Worm (Caenorhabditis elegans) whole organism, young adult: ENCODE measurements around the gene Y43H11AL.1.

Experiments used
- B0019.2 ChIP-seq: fragments of 200-800 bp; sonication (Bioruptor generic); conservative IDR thresholded peaks from 2 replicates; pipeline ENCODE4 v1.3.6; 2022; ENCODE audit warnings: missing genetic modification reagents, missing genetic modification characterization, missing compliant biosample characterization
- B0035.1 ChIP-seq: sonication (generic microtip); optimal IDR thresholded peaks from 2 replicates; lab custom pipeline; 2016; ENCODE audit warnings: missing genetic modification characterization, mild to moderate bottlenecking, missing compliant biosample characterization, missing genotype, missing genetic modification reagents
- B0261.1 ChIP-seq: sonication (generic microtip); optimal IDR thresholded peaks from 2 replicates; lab custom pipeline; 2016; ENCODE audit warnings: mild to moderate bottlenecking, missing genetic modification characterization, moderate library complexity, missing compliant biosample characterization
- B0336.3 ChIP-seq: fragments of 200-800 bp; sonication (Bioruptor generic); IDR thresholded peaks from 2 replicates; pipeline ENCODE4 v1.3.6; 2022; ENCODE audit warnings: missing genetic modification characterization, missing compliant biosample characterization
- C06A6.2 ChIP-seq: fragments of 200-800 bp; sonication (Bioruptor generic); conservative IDR thresholded peaks from 2 replicates; pipeline ENCODE4 v1.3.6; 2022; ENCODE audit warnings: missing genetic modification characterization, missing compliant biosample characterization
- F22D6.2 ChIP-seq: sonication (generic microtip); optimal IDR thresholded peaks from 2 replicates; lab custom pipeline; 2016; ENCODE audit warnings: mild to moderate bottlenecking, missing genetic modification characterization, missing compliant biosample characterization
- F57A8.1 ChIP-seq: fragments of 200-800 bp; sonication (Bioruptor generic); optimal IDR thresholded peaks from 2 replicates; lab custom pipeline; 2018; ENCODE audit warnings: mild to moderate bottlenecking, missing genetic modification characterization, moderate library complexity, missing compliant biosample characterization
- Y56A3A.18 ChIP-seq: fragments of 200-800 bp; sonication (Bioruptor generic); IDR thresholded peaks from 2 replicates; pipeline ENCODE4 v1.3.6; 2022; ENCODE audit warnings: missing genetic modification reagents, missing genetic modification characterization, missing compliant biosample characterization
- Y95B8A.8 ChIP-seq: fragments of 200-800 bp; sonication (Bioruptor generic); IDR thresholded peaks from 2 replicates; pipeline ENCODE4 v1.3.6; 2022; ENCODE audit warnings: missing genetic modification reagents, missing genetic modification characterization, missing compliant biosample characterization
- akir-1 ChIP-seq: fragments of 200-800 bp; sonication (Bioruptor generic); optimal IDR thresholded peaks from 2 replicates; lab custom pipeline; 2018; ENCODE audit warnings: mild to moderate bottlenecking, missing genetic modification characterization, moderate library complexity, missing compliant biosample characterization
- ama-1 ChIP-seq, 3 experiments: fragments of 150-350 bp in 1 of 3; sonication (generic microtip) in 2 of 3; optimal IDR thresholded peaks; 2 replicates each; lab custom pipeline; 2014 to 2018; ENCODE audit warnings: missing biosample characterization in 2 of 3, missing genetic modification characterization in 2 of 3, missing genetic modification reagents in 2 of 3
- aptf-2 ChIP-seq: fragments of 200-800 bp; sonication (Bioruptor generic); conservative IDR thresholded peaks from 2 replicates; pipeline ENCODE4 v1.3.6; 2022; ENCODE audit warnings: missing genetic modification reagents, missing genetic modification characterization, missing compliant biosample characterization
- aptf-3 ChIP-seq: fragments of 200-800 bp; sonication (Bioruptor generic); IDR thresholded peaks from 2 replicates; pipeline ENCODE4 v1.3.6; 2022; ENCODE audit warnings: missing genetic modification characterization, missing compliant biosample characterization
- athp-1 ChIP-seq: sonication (generic microtip); optimal IDR thresholded peaks from 2 replicates; lab custom pipeline; 2017; ENCODE audit warnings: mild to moderate bottlenecking, missing genetic modification characterization, missing compliant biosample characterization
- ccch-3 ChIP-seq: fragments of 200-800 bp; sonication (Bioruptor generic); optimal IDR thresholded peaks from 2 replicates; lab custom pipeline; 2018; ENCODE audit warnings: mild to moderate bottlenecking, missing genetic modification characterization, missing compliant biosample characterization
- ceh-40 ChIP-seq: fragments of 200-800 bp; sonication (Bioruptor generic); IDR thresholded peaks from 2 replicates; pipeline ENCODE4 v1.3.6; 2022; ENCODE audit warnings: missing genetic modification characterization, missing compliant biosample characterization
- dox-1 ChIP-seq: fragments of 200-800 bp; sonication (Bioruptor generic); IDR thresholded peaks from 2 replicates; pipeline ENCODE4 v1.3.6; 2022; ENCODE audit warnings: missing genetic modification reagents, missing genetic modification characterization, missing compliant biosample characterization
- dpl-1 ChIP-seq: fragments of 150-350 bp; optimal IDR thresholded peaks from 2 replicates; lab custom pipeline; 2014; ENCODE audit warnings: missing biosample characterization, missing genetic modification reagents, missing genetic modification characterization
- egrh-3 ChIP-seq: fragments of 200-800 bp; sonication (Bioruptor generic); IDR thresholded peaks from 2 replicates; pipeline ENCODE4 v1.3.6; 2022; ENCODE audit warnings: missing genetic modification reagents, missing genetic modification characterization, missing compliant biosample characterization
- ets-4 ChIP-seq: fragments of 200-800 bp; sonication (Bioruptor generic); optimal IDR thresholded peaks from 2 replicates; lab custom pipeline; 2018; ENCODE audit warnings: mild to moderate bottlenecking, missing genetic modification characterization, missing compliant biosample characterization
- lin-26 ChIP-seq: fragments of 200-800 bp; sonication (Bioruptor generic); IDR thresholded peaks from 2 replicates; pipeline ENCODE4 v1.3.6; 2022; ENCODE audit warnings: missing genetic modification reagents, missing genetic modification characterization, missing compliant biosample characterization
- lin-54 ChIP-seq: fragments of 200-800 bp; sonication (Bioruptor generic); optimal IDR thresholded peaks from 2 replicates; lab custom pipeline; 2018; ENCODE audit warnings: mild to moderate bottlenecking, missing genetic modification characterization, missing compliant biosample characterization
- lsl-1 ChIP-seq: fragments of 200-800 bp; sonication (Bioruptor generic); optimal IDR thresholded peaks from 2 replicates; lab custom pipeline; 2018; ENCODE audit warnings: mild to moderate bottlenecking, missing genetic modification characterization, moderate library complexity, missing compliant biosample characterization
- madf-10 ChIP-seq: sonication (generic microtip); optimal IDR thresholded peaks from 2 replicates; lab custom pipeline; 2016; ENCODE audit warnings: mild to moderate bottlenecking, missing genetic modification characterization, missing compliant biosample characterization
- mel-28 ChIP-seq: sonication (generic microtip); optimal IDR thresholded peaks from 2 replicates; lab custom pipeline; 2016; ENCODE audit warnings: borderline replicate concordance, mild to moderate bottlenecking, missing genetic modification characterization, missing compliant biosample characterization
- nfya-2 ChIP-seq: fragments of 200-800 bp; sonication (Bioruptor generic); IDR thresholded peaks from 2 replicates; pipeline ENCODE4 v1.3.6; 2022; ENCODE audit warnings: missing genetic modification reagents, missing genetic modification characterization, missing compliant biosample characterization
- nfyb-1 ChIP-seq: fragments of 200-800 bp; sonication (Bioruptor generic); IDR thresholded peaks from 2 replicates; pipeline ENCODE4 v1.3.6; 2022; ENCODE audit warnings: missing genetic modification reagents, missing genetic modification characterization, missing compliant biosample characterization
- nhr-90 ChIP-seq: sonication (generic microtip); optimal IDR thresholded peaks from 2 replicates; lab custom pipeline; 2016; ENCODE audit warnings: missing genotype, mild to moderate bottlenecking, missing genetic modification characterization, missing compliant biosample characterization
- pbrm-1 ChIP-seq: fragments of 200-800 bp; sonication (Bioruptor generic); IDR thresholded peaks from 2 replicates; pipeline ENCODE4 v1.3.6; 2022; ENCODE audit warnings: missing genetic modification reagents, missing genetic modification characterization, missing compliant biosample characterization
- rcor-1 ChIP-seq: fragments of 200-800 bp; sonication (Bioruptor generic); IDR thresholded peaks from 2 replicates; pipeline ENCODE4 v1.3.6; 2022; ENCODE audit warnings: missing genetic modification reagents, missing genetic modification characterization, missing compliant biosample characterization
- rpc-1 ChIP-seq, 2 experiments: fragments of 150-350 bp in 1 of 2; sonication (generic microtip) in 1 of 2; optimal IDR thresholded peaks; 2 replicates each; lab custom pipeline; 2014 to 2018; ENCODE audit warnings: missing biosample characterization in 1 of 2, missing genetic modification characterization in 1 of 2, missing genetic modification reagents in 1 of 2, missing genotype in 1 of 2
- snpc-3.4 ChIP-seq: sonication (generic microtip); optimal IDR thresholded peaks from 2 replicates; lab custom pipeline; 2017; ENCODE audit warnings: missing genetic modification characterization, mild to moderate bottlenecking, missing compliant biosample characterization, antibody characterized with exemption, moderate library complexity, missing genotype, missing genetic modification reagents
- sptf-2 ChIP-seq: fragments of 200-800 bp; sonication (Bioruptor generic); optimal IDR thresholded peaks from 2 replicates; lab custom pipeline; 2018; ENCODE audit warnings: mild to moderate bottlenecking, missing genetic modification characterization, missing compliant biosample characterization
- tlf-1 ChIP-seq: fragments of 200-800 bp; sonication (Bioruptor generic); optimal IDR thresholded peaks from 2 replicates; lab custom pipeline; 2018; ENCODE audit warnings: mild to moderate bottlenecking, missing genetic modification characterization, missing compliant biosample characterization
- unc-130 ChIP-seq: sonication (generic microtip); optimal IDR thresholded peaks from 2 replicates; lab custom pipeline; 2016; ENCODE audit warnings: missing genetic modification reagents, missing genetic modification characterization, missing compliant biosample characterization
- xnd-1 ChIP-seq: sonication (generic microtip); optimal IDR thresholded peaks from 2 replicates; lab custom pipeline; 2016; ENCODE audit warnings: missing genotype, missing genetic modification reagents, missing genetic modification characterization, missing compliant biosample characterization

Y43H11AL.1 gene

ce11 chrII:232641-233040 lies at the start of gene Y43H11AL.1:
Gene Y43H11AL.1, minus strand, starts transcription at chrII:232741.
- TF ChIP-seq rpc-1 (optimal IDR thresholded peaks at IDR 0.05; lab: Kevin White, UChicago) (no peak), rpc-1 (tag; optimal IDR thresholded peaks at IDR 0.05; lab: Kevin White, UChicago) (no peak), B0035.1 (tag; lab: Kevin White, UChicago) (no peak), ets-4 (no peak), Y56A3A.18 (no peak), rcor-1 (GFP tag; lab: Robert Waterston, UW) (no peak), unc-130 (GFP tag; lab: Kevin White, UChicago) (no peak), B0019.2 (no peak), B0261.1 (no peak), dox-1 (GFP tag; lab: Robert Waterston, UW) (no peak), F57A8.1 (GFP tag; lab: Kevin White, UChicago) (no peak), xnd-1 (no peak), ama-1 (optimal IDR thresholded peaks at IDR 0.05; lab: Kevin White, UChicago) (no peak), ama-1 (GFP tag; optimal IDR thresholded peaks at IDR 0.05; lab: Kevin White, UChicago) (no peak), akir-1 (no peak), Y95B8A.8 (no peak), dpl-1 (GFP tag; lab: Kevin White, UChicago) (no peak), aptf-2 (no peak), nhr-90 (tag; lab: Kevin White, UChicago) (no peak), F22D6.2 (tag; lab: Kevin White, UChicago) (no peak), nfya-2 (no peak)

- TF ChIP-seq snpc-3.4 (no peak), lin-26 (GFP tag; lab: Robert Waterston, UW) (no peak), ceh-40 (GFP tag; lab: Robert Waterston, UW) (no peak), nhr-90 (tag; lab: Kevin White, UChicago) (no peak), pbrm-1 (no peak), mel-28 (no peak), sptf-2 (GFP tag; lab: Kevin White, UChicago) (no peak), C06A6.2 (no peak), B0336.3 (GFP tag; lab: Robert Waterston, UW) (no peak), madf-10 (tag; lab: Kevin White, UChicago) (no peak), lsl-1 (GFP tag; lab: Kevin White, UChicago) (no peak), tlf-1 (GFP tag; lab: Kevin White, UChicago) (no peak), athp-1 (tag; lab: Kevin White, UChicago) (no peak), ccch-3 (GFP tag; lab: Kevin White, UChicago) (no peak), aptf-2 (no peak), aptf-3 (GFP tag; lab: Robert Waterston, UW) (no peak), dpl-1 (GFP tag; lab: Kevin White, UChicago) (no peak), nfya-2 (no peak), nfyb-1 (GFP tag; lab: Robert Waterston, UW) (no peak)
These were observed 46.1 kb upstream of the Y43H11AL.1 start, which contains the start of gene B0432.8 for ce11 chrII:278636-279035. Gene B0432.8, minus strand, starts transcription at chrII:278736.

DNA sequence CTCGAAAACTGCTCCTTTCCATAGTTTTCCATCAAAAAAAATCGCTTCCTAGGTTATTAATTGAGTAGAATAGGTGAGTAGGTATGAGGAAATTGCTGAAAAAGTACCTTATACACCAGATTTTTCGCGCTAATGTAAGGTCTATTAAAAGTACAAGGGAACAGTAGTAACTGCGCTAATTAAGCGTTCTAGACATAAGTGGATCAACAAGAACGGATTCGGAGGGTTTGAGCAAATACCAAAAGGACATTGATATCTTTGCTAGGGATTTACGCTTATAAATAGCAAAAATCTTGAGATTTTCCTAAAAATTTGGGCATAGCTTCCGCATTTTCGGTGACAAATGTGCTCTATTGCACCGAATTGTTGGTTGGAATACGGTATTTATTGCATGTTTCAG lies 41.3 kb upstream of the Y43H11AL.1 start, which contains the start of gene B0432.7:
Gene B0432.7 (minus strand): TSS at position 101 of the 400 bp plus-strand sequence.
- TF ChIP-seq egrh-3 (GFP tag; lab: Robert Waterston, UW) = no peak
- no peak for TF ChIP-seq F22D6.2 (tag; lab: Kevin White, UChicago)
- TF ChIP-seq madf-10 (tag; lab: Kevin White, UChicago) = no peak
- no peak for TF ChIP-seq lin-54 (GFP tag; lab: Kevin White, UChicago)
